Worm (Caenorhabditis elegans) whole organism, L3 larva: ENCODE data around the gene dct-16.

Source experiments
- aly-2 ChIP-seq: fragments of 150-350 bp; optimal IDR thresholded peaks from 2 replicates; lab custom pipeline; 2014; ENCODE audit warnings: missing biosample characterization, missing genetic modification characterization
- ama-1 ChIP-seq: fragments of 150-350 bp; optimal IDR thresholded peaks from 2 replicates; lab custom pipeline; 2018
- ceh-16 ChIP-seq: sonication (generic microtip); optimal IDR thresholded peaks from 2 replicates; lab custom pipeline; 2017; ENCODE audit warnings: missing biosample characterization, missing genetic modification characterization
- ceh-28 ChIP-seq: fragments of 150-350 bp; optimal IDR thresholded peaks from 2 replicates; lab custom pipeline; 2014; ENCODE audit warnings: missing biosample characterization, missing genetic modification reagents, missing genetic modification characterization
- ceh-82 ChIP-seq: fragments of 150-350 bp; optimal IDR thresholded peaks from 2 replicates; lab custom pipeline; 2014; ENCODE audit warnings: missing biosample characterization, missing genetic modification characterization
- daf-12 ChIP-seq: fragments of 150-350 bp; optimal IDR thresholded peaks from 2 replicates; lab custom pipeline; 2014; ENCODE audit warnings: missing biosample characterization, missing genetic modification reagents, missing genetic modification characterization
- egl-27 ChIP-seq: sonication (generic microtip); optimal IDR thresholded peaks from 4 replicates; lab custom pipeline; 2017; ENCODE audit warnings: missing biosample characterization, missing genetic modification reagents, missing genetic modification characterization
- egl-5 ChIP-seq: fragments of 150-350 bp; optimal IDR thresholded peaks from 2 replicates; lab custom pipeline; 2017; ENCODE audit warnings: missing biosample characterization, missing genetic modification reagents, missing genetic modification characterization, inconsistent platforms
- elt-2 ChIP-seq: sonication (generic microtip); optimal IDR thresholded peaks from 2 replicates; lab custom pipeline; 2016; ENCODE audit warnings: missing genetic modification reagents, mild to moderate bottlenecking, missing genetic modification characterization, missing compliant biosample characterization
- elt-3 ChIP-seq, 3 experiments: fragments of 150-350 bp in 1 of 3; sonication (generic microtip) in 2 of 3; optimal IDR thresholded peaks; 2 replicates in 2 of 3; 4 replicates in 1 of 3; lab custom pipeline; 2014 to 2017; ENCODE audit warnings: missing biosample characterization in 3 of 3, missing genetic modification characterization in 3 of 3
- eor-1 ChIP-seq, 2 experiments: fragments of 150-350 bp; optimal IDR thresholded peaks; 2 replicates each; lab custom pipeline; 2014 to 2018; ENCODE audit warnings: missing biosample characterization in 2 of 2, missing genetic modification characterization in 2 of 2
- fkh-10 ChIP-seq: sonication (generic microtip); optimal IDR thresholded peaks from 2 replicates; lab custom pipeline; 2017; ENCODE audit warnings: missing biosample characterization, missing genetic modification reagents, missing genetic modification characterization
- fkh-2 ChIP-seq: fragments of 150-350 bp; optimal IDR thresholded peaks from 2 replicates; lab custom pipeline; 2014; ENCODE audit warnings: missing biosample characterization, missing genetic modification reagents, missing genetic modification characterization
- hmg-11 ChIP-seq: sonication (generic microtip); optimal IDR thresholded peaks from 2 replicates; lab custom pipeline; 2016; ENCODE audit warnings: missing genetic modification characterization, missing compliant biosample characterization
- jun-1 ChIP-seq: fragments of 150-350 bp; optimal IDR thresholded peaks from 2 replicates; lab custom pipeline; 2014; ENCODE audit warnings: missing biosample characterization, missing genetic modification reagents, missing genetic modification characterization
- lin-15B ChIP-seq: fragments of 150-350 bp; optimal IDR thresholded peaks from 2 replicates; lab custom pipeline; 2014; ENCODE audit warnings: missing biosample characterization, missing genetic modification characterization
- lin-39 ChIP-seq: fragments of 150-350 bp; optimal IDR thresholded peaks from 2 replicates; lab custom pipeline; 2018; ENCODE audit warnings: missing biosample characterization, missing genetic modification reagents, missing genetic modification characterization
- mml-1 ChIP-seq: fragments of 150-350 bp; sonication (generic microtip); optimal IDR thresholded peaks from 3 replicates; lab custom pipeline; 2014; ENCODE audit warnings: missing biosample characterization, missing genetic modification characterization
- nfya-1 ChIP-seq: sonication (generic microtip); optimal IDR thresholded peaks from 2 replicates; lab custom pipeline; 2017; ENCODE audit warnings: missing genetic modification characterization, mild to moderate bottlenecking, missing compliant biosample characterization, antibody characterized with exemption, moderate library complexity; ENCODE audit not compliant: insufficient read depth
- nhr-11 ChIP-seq: fragments of 150-350 bp; optimal IDR thresholded peaks from 2 replicates; lab custom pipeline; 2014; ENCODE audit warnings: missing biosample characterization, missing genetic modification characterization
- nhr-12 ChIP-seq: fragments of 150-350 bp; optimal IDR thresholded peaks from 2 replicates; lab custom pipeline; 2014; ENCODE audit warnings: missing biosample characterization, missing genetic modification characterization
- nhr-237 ChIP-seq: fragments of 150-350 bp; optimal IDR thresholded peaks from 2 replicates; lab custom pipeline; 2014; ENCODE audit warnings: missing biosample characterization, missing genetic modification characterization
- nhr-25 ChIP-seq: sonication (generic microtip); optimal IDR thresholded peaks from 2 replicates; lab custom pipeline; 2017; ENCODE audit warnings: missing biosample characterization, missing genetic modification characterization
- nhr-28 ChIP-seq: fragments of 150-350 bp; optimal IDR thresholded peaks from 2 replicates; lab custom pipeline; 2014; ENCODE audit warnings: missing biosample characterization, missing genetic modification characterization
- nhr-76 ChIP-seq: fragments of 150-350 bp; sonication (generic microtip); optimal IDR thresholded peaks from 5 replicates; lab custom pipeline; 2014; ENCODE audit warnings: missing biosample characterization, missing genetic modification characterization
- nhr-77 ChIP-seq: fragments of 150-350 bp; optimal IDR thresholded peaks from 2 replicates; lab custom pipeline; 2014; ENCODE audit warnings: missing biosample characterization, missing genetic modification characterization
- pha-4 ChIP-seq: fragments of 150-350 bp; optimal IDR thresholded peaks from 2 replicates; lab custom pipeline; 2014; ENCODE audit warnings: missing biosample characterization, missing genetic modification reagents, missing genetic modification characterization
- pqm-1 ChIP-seq: fragments of 150-350 bp; optimal IDR thresholded peaks from 2 replicates; lab custom pipeline; 2017; ENCODE audit warnings: missing biosample characterization, missing genetic modification characterization, inconsistent platforms
- sea-2 ChIP-seq: fragments of 150-350 bp; sonication (generic microtip); optimal IDR thresholded peaks from 4 replicates; lab custom pipeline; 2014; ENCODE audit warnings: missing biosample characterization, missing genetic modification reagents, missing genetic modification characterization
- skn-1 ChIP-seq: fragments of 150-350 bp; optimal IDR thresholded peaks from 2 replicates; lab custom pipeline; 2014; ENCODE audit warnings: missing biosample characterization, missing genetic modification characterization
- tbx-2 ChIP-seq: sonication (generic microtip); optimal IDR thresholded peaks from 2 replicates; lab custom pipeline; 2016; ENCODE audit warnings: mild to moderate bottlenecking, missing genetic modification characterization, missing compliant biosample characterization
- unc-39 ChIP-seq: sonication (generic microtip); optimal IDR thresholded peaks from 4 replicates; lab custom pipeline; 2017; ENCODE audit warnings: missing biosample characterization, missing genetic modification characterization
- unc-62 ChIP-seq: fragments of 150-350 bp; sonication (generic microtip); optimal IDR thresholded peaks from 4 replicates; lab custom pipeline; 2014; ENCODE audit warnings: missing biosample characterization, missing genetic modification reagents, missing genetic modification characterization
- zag-1 ChIP-seq: fragments of 150-350 bp; optimal IDR thresholded peaks from 2 replicates; lab custom pipeline; 2014; ENCODE audit warnings: missing biosample characterization, missing genetic modification characterization

dct-16 gene

ce11 chrV:20539055-20539454 is 40.2 kb upstream of the dct-16 start, which contains the start of gene Y38H6C.16:
Gene Y38H6C.16 (minus strand): TSS chrV:20539347.
- TF ChIP-seq nhr-25 (tag; lab: Kevin White, UChicago), result peak; percentile 49
- TF ChIP-seq nhr-77 (tag; lab: Kevin White, UChicago), result no peak

- TF ChIP-seq aly-2 (tag; lab: Kevin White, UChicago) (no peak), pqm-1 (tag; lab: Kevin White, UChicago) (no peak), ceh-16 (tag; lab: Kevin White, UChicago) (no peak), unc-39 (tag; lab: Kevin White, UChicago) (no peak), tbx-2 (tag; lab: Kevin White, UChicago) (no peak), unc-62 (no peak), mml-1 (tag; lab: Kevin White, UChicago) (no peak), skn-1 (no peak), lin-15B (tag; lab: Kevin White, UChicago) (no peak), zag-1 (tag; lab: Kevin White, UChicago) (no peak), fkh-2 (tag; lab: Kevin White, UChicago) (no peak), nhr-77 (tag; lab: Kevin White, UChicago) (no peak), jun-1 (tag; lab: Kevin White, UChicago) (no peak), lin-39 (tag; lab: Kevin White, UChicago) (no peak), sea-2 (no peak), ceh-28 (tag; lab: Kevin White, UChicago) (no peak), nhr-12 (tag; lab: Kevin White, UChicago) (no peak), nhr-237 (tag; lab: Kevin White, UChicago) (no peak)
- TF ChIP-seq, all 47 proteins: peak for 0
These were observed 37.4 kb upstream of the dct-16 start, which contains the start of gene Y38H6C.15 for ce11 chrV:20536208-20536607. Gene Y38H6C.15 (minus strand): TSS chrV:20536308.

ce11 chrV:20534072-20534471 is 35.2 kb upstream of the dct-16 start, which contains the start of gene famh-161:
Gene famh-161 (minus strand): TSS chrV:20534172.
- no peak for TF ChIP-seq elt-2 (tag; lab: Kevin White, UChicago)
- no peak for TF ChIP-seq nhr-76 (tag; lab: Kevin White, UChicago)
- TF ChIP-seq, all 47 proteins: peak for 0

ce11 chrV:20527493-20527892 is 28.6 kb upstream of the dct-16 start, which contains the start of gene Y38H6C.13:
Gene Y38H6C.13 (plus strand): TSS chrV:20527793.
- TF ChIP-seq nfya-1, result no peak
- TF ChIP-seq fkh-2 (tag; lab: Kevin White, UChicago), result no peak
- no peak for TF ChIP-seq pha-4 (tag; lab: Kevin White, UChicago)
- no peak for TF ChIP-seq nhr-11 (tag; lab: Kevin White, UChicago)

ce11 chrV:20525816-20526459 is 27.1 kb upstream of the dct-16 start, which contains the start of the genes srh-166 and Y38H6C.24:
Gene srh-166 (minus strand): TSS chrV:20525866.
Gene Y38H6C.24 (plus strand): TSS chrV:20526435.
- TF ChIP-seq egl-5, result no peak
- TF ChIP-seq jun-1 (tag; lab: Kevin White, UChicago), result peak; percentile 52
- TF ChIP-seq skn-1, result peak; percentile 41
- TF ChIP-seq elt-2 (tag; lab: Kevin White, UChicago), result peak; percentile 82
- peak; percentile 89 for TF ChIP-seq pqm-1 (tag; lab: Kevin White, UChicago)
- TF ChIP-seq ama-1 (lab: Kevin White, UChicago), result no peak
- TF ChIP-seq, all 47 proteins: peak for 4

- no peak for TF ChIP-seq zag-1 (tag; lab: Kevin White, UChicago)
- no peak for TF ChIP-seq nhr-11 (tag; lab: Kevin White, UChicago)
- TF ChIP-seq fkh-2 (tag; lab: Kevin White, UChicago), result no peak
- TF ChIP-seq nhr-28 (tag; lab: Kevin White, UChicago), result no peak
- no peak for TF ChIP-seq egl-27
- no peak for TF ChIP-seq nhr-25 (tag; lab: Kevin White, UChicago)
- TF ChIP-seq pha-4 (tag; lab: Kevin White, UChicago), result no peak
- no peak for TF ChIP-seq eor-1 (tag; optimal IDR thresholded peaks at IDR 0.05; lab: Kevin White, UChicago)
- no peak for TF ChIP-seq skn-1
- no peak for TF ChIP-seq nhr-237 (tag; lab: Kevin White, UChicago)
- no peak for TF ChIP-seq fkh-10 (GFP tag; lab: Kevin White, UChicago)
- no peak for TF ChIP-seq ceh-82 (tag; lab: Kevin White, UChicago)
- TF ChIP-seq daf-12 (tag; lab: Kevin White, UChicago), result no peak
- TF ChIP-seq ceh-28 (tag; lab: Kevin White, UChicago), result no peak
- no peak for TF ChIP-seq egl-5
- TF ChIP-seq hmg-11 (tag; lab: Kevin White, UChicago), result no peak
- no peak for TF ChIP-seq unc-62
- no peak for TF ChIP-seq nhr-12 (tag; lab: Kevin White, UChicago)
- TF ChIP-seq elt-3 (tag; optimal IDR thresholded peaks at IDR 0.05; lab: Kevin White, UChicago), result no peak
- TF ChIP-seq aly-2 (tag; lab: Kevin White, UChicago), result no peak
These were observed 23.4 kb upstream of the dct-16 start, which contains the start of the genes Y38H6C.9 and fbxa-150 for ce11 chrV:20522219-20522618. Gene Y38H6C.9 (minus strand): TSS chrV:20522270. Gene fbxa-150 (plus strand): TSS chrV:20522598.
